Fruit fly (Drosophila melanogaster): ENCODE measurements around the gene CG32487.

dm6 chr3L:3037822-3038563 is 20.9 kb upstream of the CG32487 start:
- no peak for TF ChIP-seq CG8478 (optimal IDR thresholded peaks at IDR 0.05)
- no peak for TF ChIP-seq CTCF (optimal IDR thresholded peaks at IDR 0.05)
